Worm (Caenorhabditis elegans): ENCODE data around the gene F52B11.2.

F52B11.2 gene

DNA sequence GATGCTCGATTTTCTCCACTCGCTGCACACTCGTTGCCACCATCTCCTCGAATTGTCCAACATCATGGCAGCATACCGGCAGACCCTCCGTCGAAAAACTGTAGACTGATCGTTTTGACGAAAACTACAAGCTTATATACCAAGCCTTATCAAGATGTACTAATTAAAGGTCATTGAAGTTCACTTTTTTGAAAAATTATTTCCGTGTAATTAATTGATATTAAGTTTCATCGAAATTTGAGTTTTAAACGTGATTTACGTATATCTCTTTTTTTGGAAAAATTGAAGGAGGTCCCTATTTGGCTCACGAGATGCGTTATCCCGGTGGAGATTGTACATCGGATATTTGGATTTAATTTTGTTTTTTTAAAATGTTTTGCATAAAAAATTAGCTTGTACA lies 22.8 kb upstream of the F52B11.2 start, which contains the start of gene Y37A1B.4:
Y37A1B.4 (minus strand) TSS at position 101 of the 400 bp plus-strand sequence.
- TF ChIP-seq ceh-9 (tag; optimal IDR thresholded peaks at IDR 0.05) (no peak), egl-5 (tag; optimal IDR thresholded peaks at IDR 0.05) (no peak), nhr-11 (tag; optimal IDR thresholded peaks at IDR 0.05) (no peak), ceh-28 (tag; optimal IDR thresholded peaks at IDR 0.05) (no peak), ZK546.5 (tag; optimal IDR thresholded peaks at IDR 0.05) (no peak), daf-12 (tag; optimal IDR thresholded peaks at IDR 0.05) (no peak), nfya-1 (tag; optimal IDR thresholded peaks at IDR 0.05; ENCODE audit: insufficient read depth) (no peak), snpc-4 (tag; optimal IDR thresholded peaks at IDR 0.05) (no peak)

DNA sequence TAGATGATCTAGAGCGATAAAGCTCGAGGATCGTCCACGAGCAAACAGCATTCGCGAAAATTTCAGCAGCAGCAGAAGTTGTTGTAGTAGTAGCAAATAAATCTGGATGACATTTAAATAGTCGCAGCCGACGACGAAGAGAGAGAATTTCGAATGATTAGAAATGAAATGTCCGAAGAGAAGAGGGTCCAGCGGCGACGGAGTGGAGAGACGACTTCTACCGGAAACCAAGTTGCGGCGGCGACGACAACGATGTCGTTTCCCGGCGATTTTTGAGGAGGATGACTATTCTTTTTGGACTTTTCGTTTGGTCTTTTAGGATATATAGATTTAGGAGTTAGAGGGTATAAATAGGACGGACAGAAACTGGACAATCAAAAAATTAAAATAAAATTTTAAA lies 17.0 kb upstream of the F52B11.2 start:
- TF ChIP-seq nhr-28 (tag; optimal IDR thresholded peaks at IDR 0.05) = no peak
- no peak for TF ChIP-seq nhr-12 (tag; optimal IDR thresholded peaks at IDR 0.05)
- no peak for TF ChIP-seq nhr-237 (tag; optimal IDR thresholded peaks at IDR 0.05)

ce11 chrIV:14069760-14070159 lies 13.6 kb upstream of the F52B11.2 start, which contains the start of gene lst-4:
TSS of gene lst-4 (minus strand) at chrIV:14069860.
- TF ChIP-seq pha-4 (tag; optimal IDR thresholded peaks at IDR 0.05) (peak; percentile 33), nhr-28 (tag; optimal IDR thresholded peaks at IDR 0.05) (no peak)

DNA sequence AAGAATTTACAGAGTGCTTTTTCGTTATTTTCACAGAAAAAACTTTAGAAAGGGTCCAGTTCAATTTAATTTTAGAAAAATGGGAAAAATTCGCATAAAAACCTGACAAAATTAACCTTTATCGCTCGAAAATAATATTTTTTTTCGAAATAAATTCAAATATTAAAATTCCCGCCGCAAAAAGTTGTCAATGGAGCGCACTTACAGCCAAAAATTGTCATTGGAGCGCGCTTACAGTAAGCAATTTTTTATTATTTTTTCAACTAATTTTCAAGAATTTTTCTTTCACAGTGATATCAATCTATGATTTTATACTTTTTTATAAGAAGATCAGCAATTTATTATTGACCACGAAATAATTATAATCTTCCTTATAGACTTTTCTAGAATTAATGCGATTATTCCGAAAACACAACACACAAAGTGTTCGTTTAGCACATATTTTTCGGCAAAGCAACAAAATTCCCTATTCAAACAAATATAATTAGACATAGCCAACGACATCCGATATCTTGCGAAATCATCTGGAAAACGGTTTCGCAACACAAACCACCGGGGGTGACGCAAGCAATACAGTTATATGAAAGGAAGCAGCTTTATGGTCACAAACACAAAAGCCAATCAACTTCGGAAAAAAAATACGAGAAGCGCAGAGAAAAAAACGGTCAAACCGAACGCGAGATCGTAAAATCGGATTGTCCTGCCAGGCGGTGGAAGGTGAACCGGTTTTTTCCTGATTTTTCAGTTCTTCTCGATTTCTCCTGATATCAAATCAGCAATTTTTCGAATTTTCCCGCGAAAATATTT lies 13.0 kb upstream of the F52B11.2 start:
- TF ChIP-seq nhr-67 (tag; optimal IDR thresholded peaks at IDR 0.05) (no peak), jun-1 (tag; optimal IDR thresholded peaks at IDR 0.05) (no peak), nhr-11 (tag; optimal IDR thresholded peaks at IDR 0.05) (no peak), fos-1 (tag; optimal IDR thresholded peaks at IDR 0.05) (no peak), snpc-4 (tag; optimal IDR thresholded peaks at IDR 0.05) (peak; percentile 39), nfya-1 (tag; optimal IDR thresholded peaks at IDR 0.05; ENCODE audit: insufficient read depth) (no peak), egl-27 (tag; optimal IDR thresholded peaks at IDR 0.05) (no peak), lin-15B (tag; optimal IDR thresholded peaks at IDR 0.05) (peak; percentile 37), fkh-2 (tag; optimal IDR thresholded peaks at IDR 0.05) (no peak)

ce11 chrIV:14070992-14071289 lies 12.4 kb upstream of the F52B11.2 start:
- peak; percentile 78 for TF ChIP-seq nhr-43 (tag; optimal IDR thresholded peaks at IDR 0.05; ENCODE audit: poor library complexity, severe bottlenecking)
- TF ChIP-seq nhr-28 (tag; optimal IDR thresholded peaks at IDR 0.05) = no peak
- TF ChIP-seq elt-1 (tag; optimal IDR thresholded peaks at IDR 0.05) = peak; percentile 8
- no peak for TF ChIP-seq mdl-1 (tag; optimal IDR thresholded peaks at IDR 0.05)
- TF ChIP-seq nhr-11 (tag; optimal IDR thresholded peaks at IDR 0.05) = no peak
- peak; percentile 95 for TF ChIP-seq pha-4 (tag; optimal IDR thresholded peaks at IDR 0.05)
- TF ChIP-seq nhr-23 (tag; optimal IDR thresholded peaks at IDR 0.05) = peak; percentile 48
- peak; percentile 96 for TF ChIP-seq lin-15B (tag; optimal IDR thresholded peaks at IDR 0.05)
- TF ChIP-seq eor-1 (tag; optimal IDR thresholded peaks at IDR 0.05) = no peak
- TF ChIP-seq ama-1 (optimal IDR thresholded peaks at IDR 0.05) = peak; percentile 81
- peak; percentile 78 for TF ChIP-seq skn-1 (tag; optimal IDR thresholded peaks at IDR 0.05)
- peak; percentile 49 for TF ChIP-seq ceh-28 (tag; optimal IDR thresholded peaks at IDR 0.05)
- peak; percentile 88 for TF ChIP-seq snpc-4 (tag; optimal IDR thresholded peaks at IDR 0.05)
- no peak for TF ChIP-seq egl-27 (tag; optimal IDR thresholded peaks at IDR 0.05)
- TF ChIP-seq elt-3 (tag; optimal IDR thresholded peaks at IDR 0.05) = peak in 1 of 3 experiments; percentile 76
- TF ChIP-seq jun-1 (tag; optimal IDR thresholded peaks at IDR 0.05) = peak; percentile 49
- peak; percentile 92 for TF ChIP-seq nfya-1 (tag; optimal IDR thresholded peaks at IDR 0.05; ENCODE audit: insufficient read depth)
- peak; percentile 60 for TF ChIP-seq lsy-12 (tag; optimal IDR thresholded peaks at IDR 0.05)
- peak; percentile 57 for TF ChIP-seq elt-2 (tag; optimal IDR thresholded peaks at IDR 0.05)
- peak; percentile 66 for TF ChIP-seq hmg-11 (tag; optimal IDR thresholded peaks at IDR 0.05)
- TF ChIP-seq pqm-1 (tag; optimal IDR thresholded peaks at IDR 0.05) = no peak
- TF ChIP-seq fkh-2 (tag; optimal IDR thresholded peaks at IDR 0.05) = no peak
- TF ChIP-seq nhr-67 (tag; optimal IDR thresholded peaks at IDR 0.05) = no peak
- TF ChIP-seq lin-39 (tag; optimal IDR thresholded peaks at IDR 0.05) = peak; percentile 78
- peak; percentile 77 for TF ChIP-seq R02D3.7 (tag; optimal IDR thresholded peaks at IDR 0.05)
- TF ChIP-seq egl-5 (tag; optimal IDR thresholded peaks at IDR 0.05) = peak; percentile 62
- TF ChIP-seq nhr-25 (tag; optimal IDR thresholded peaks at IDR 0.05) = peak; percentile 73
- TF ChIP-seq tbx-2 (tag; optimal IDR thresholded peaks at IDR 0.05) = peak; percentile 8

Measured in whole organism, L3 larva.